Worm (Caenorhabditis elegans) whole organism, L4/young adult: ENCODE data around the gene ZC449.2.

Source experiments
- W03F9.2 ChIP-seq: fragments of 150-350 bp; optimal IDR thresholded peaks from 2 replicates; lab custom pipeline; 2014; ENCODE audit warnings: missing biosample characterization, missing genetic modification characterization
- dao-5 ChIP-seq: sonication (generic microtip); optimal IDR thresholded peaks from 2 replicates; lab custom pipeline; 2016; ENCODE audit warnings: missing genotype, missing genetic modification characterization, moderate library complexity, missing compliant biosample characterization
- him-1 ChIP-seq: sonication (generic microtip); optimal IDR thresholded peaks from 2 replicates; lab custom pipeline; 2016; ENCODE audit warnings: missing genotype, missing genetic modification reagents, missing genetic modification characterization, missing compliant biosample characterization

DNA sequence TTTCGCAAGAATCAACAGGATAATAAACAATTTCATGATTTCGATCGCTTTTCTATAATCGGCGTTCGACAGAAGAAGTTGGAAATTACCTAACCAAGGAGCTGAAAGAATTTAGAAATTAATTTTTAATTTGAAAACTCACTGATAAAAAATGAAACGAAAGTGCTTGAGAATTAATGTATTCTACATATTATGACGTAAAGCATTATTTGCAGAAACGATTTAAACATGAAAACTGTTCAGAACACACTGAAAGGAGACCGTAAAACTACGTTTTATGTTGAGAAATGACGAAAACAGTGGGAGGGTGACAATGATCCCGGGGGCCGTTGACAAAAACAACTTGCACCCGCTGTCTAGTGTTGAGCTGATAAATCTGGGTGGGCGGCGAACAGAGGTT, 16.6 kb downstream of the ZC449.2 start, which contains the start of gene ZC449.5:
- TF ChIP-seq him-1 (no peak), W03F9.2 (no peak), dao-5 (tag; lab: Kevin White, UChicago) (no peak)
